Worm (Caenorhabditis elegans): ENCODE data around the gene F25B5.6.

- TF ChIP-seq alr-1 (tag; optimal IDR thresholded peaks at IDR 0.05): no peak
- TF ChIP-seq elt-3 (tag; optimal IDR thresholded peaks at IDR 0.05): no peak
Measured at ce11 chrIII:5938013-5938412, 10.5 kb downstream of the F25B5.6 start.

Measured in whole organism, L2 larva.